Fruit fly (Drosophila melanogaster) ovary, adult (tissue): Measurements from ENCODE around the gene Bre1.

ENCODE experiments used
- CG17801 ChIP-seq: fragments of 200-800 bp; optimal IDR thresholded peaks from 2 replicates; lab custom pipeline; 2019; ENCODE audit warnings: missing biosample characterization, mild to moderate bottlenecking, missing genetic modification characterization, moderate library complexity; ENCODE audit not compliant: partially characterized antibody

Bre1 gene

DNA sequence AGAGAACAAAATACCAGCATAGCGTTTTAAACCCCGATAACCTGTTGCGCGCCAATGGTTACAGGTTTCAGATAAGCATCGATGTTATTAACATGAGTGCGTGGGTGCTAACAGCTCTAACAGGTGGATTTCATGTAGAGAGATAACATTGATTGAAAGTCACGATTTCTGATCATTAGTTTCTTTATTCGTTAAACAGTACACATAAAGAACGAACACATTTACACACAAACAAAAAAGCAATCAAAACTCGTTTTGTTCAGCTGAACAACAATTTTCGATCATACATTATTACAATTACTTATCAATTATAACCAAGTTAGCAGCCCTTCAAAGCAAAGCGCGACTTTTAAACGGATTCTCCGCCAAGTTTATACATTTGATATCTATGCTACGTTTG, 4.3 kb downstream of the Bre1 start:
- TF ChIP-seq CG17801 (GFP tag; lab: Kevin White, UChicago), result peak; percentile 32

DNA sequence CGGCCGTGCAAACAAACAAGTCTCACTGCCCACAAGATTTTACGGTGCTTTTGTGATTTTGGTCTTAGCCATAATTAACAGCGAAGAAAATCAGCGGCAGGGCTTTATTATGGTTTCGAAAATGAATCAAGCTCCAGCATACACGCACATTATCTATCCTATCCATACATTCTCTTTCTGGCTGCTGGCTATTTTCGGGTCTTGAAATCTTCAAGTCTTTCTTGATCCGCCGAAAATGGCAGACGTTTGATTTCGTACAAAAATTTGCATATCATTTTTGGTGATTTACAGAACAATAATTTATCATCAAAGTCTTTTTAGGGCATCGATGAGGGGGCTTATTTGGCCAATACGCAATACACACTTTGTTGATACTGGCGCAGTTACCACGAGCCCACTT, 5.2 kb downstream of the Bre1 start:
- TF ChIP-seq CG17801 (GFP tag; lab: Kevin White, UChicago), result no peak

DNA sequence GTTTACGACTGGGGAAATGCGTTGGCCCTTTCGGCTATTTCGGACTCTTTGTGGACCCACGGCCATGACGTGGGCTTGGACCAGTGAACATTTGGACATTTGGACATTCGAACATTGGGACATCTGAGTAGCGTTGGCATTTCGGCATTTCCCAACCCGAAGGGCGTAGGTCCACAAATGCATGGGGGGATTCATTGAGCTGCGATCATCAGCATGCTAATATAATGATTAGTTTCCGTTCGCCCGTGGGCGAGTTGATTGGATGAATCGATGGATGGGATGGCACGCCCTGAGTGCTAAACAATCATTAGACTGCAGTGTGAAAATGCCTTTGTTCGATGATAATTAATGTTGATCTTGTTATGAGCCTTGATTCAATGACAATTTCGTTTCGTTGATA, 6.5 kb downstream of the Bre1 start:
- TF ChIP-seq CG17801 (GFP tag; lab: Kevin White, UChicago), result no peak

DNA sequence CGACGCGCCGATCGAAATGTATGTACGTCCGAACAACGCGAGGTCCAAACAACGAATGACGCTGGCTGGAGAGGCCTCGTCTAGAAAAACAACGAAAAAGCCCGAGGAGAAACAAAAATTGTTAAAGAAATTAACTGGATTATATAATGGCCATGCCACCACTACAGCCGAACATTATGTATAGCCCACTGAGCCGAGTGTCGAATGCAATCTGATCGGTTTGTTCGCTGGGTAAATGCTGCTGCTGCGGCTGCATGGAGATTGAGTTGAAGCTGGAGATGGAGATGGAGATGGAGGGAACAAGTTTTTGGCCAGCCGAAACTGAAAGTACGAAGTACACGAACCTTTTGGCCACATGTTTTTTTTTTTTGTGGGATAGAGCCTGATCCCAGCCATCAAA, 7.4 kb downstream of the Bre1 start, which contains the start of gene Cralbp:
Cralbp (minus strand) TSS at position 115 of the 400 bp plus-strand sequence.
- no peak for TF ChIP-seq CG17801 (GFP tag; lab: Kevin White, UChicago)

DNA sequence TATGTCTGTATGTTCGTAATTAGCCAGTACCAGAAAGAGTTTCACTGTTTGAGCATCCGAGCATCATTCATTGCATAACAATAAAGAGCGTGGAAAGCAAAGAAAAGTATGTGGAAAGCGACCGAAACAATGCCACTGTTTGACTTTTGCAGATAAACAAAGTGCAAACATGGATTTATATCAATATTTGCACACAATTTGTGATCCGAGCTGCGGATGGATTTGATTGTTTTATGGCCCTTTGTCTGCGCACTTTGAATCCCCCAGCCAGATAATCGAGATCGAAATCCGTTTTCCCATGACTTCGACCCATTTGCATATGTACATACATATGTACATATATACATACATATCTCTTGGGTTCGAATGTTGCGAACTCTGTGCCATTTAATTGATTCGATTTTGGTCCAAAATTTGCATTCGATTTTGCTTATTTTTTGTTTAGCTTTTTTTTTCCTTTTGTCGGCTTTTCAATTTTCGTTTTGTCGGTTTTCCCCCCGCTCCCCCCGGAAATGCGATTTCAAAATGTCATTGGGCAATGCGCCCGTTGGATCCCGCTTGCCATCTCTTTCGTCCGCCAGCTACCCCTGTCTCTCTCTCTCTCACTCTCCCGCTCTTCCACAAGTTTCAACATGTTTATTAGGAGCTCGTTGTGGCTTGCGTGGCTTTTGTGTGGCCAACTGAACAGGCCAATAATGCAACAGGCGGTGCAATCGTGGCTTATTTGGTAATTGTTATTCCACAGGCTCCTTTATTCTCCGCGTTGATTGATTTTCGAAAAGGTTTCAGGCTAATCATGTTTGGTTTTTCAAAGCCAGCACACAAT, 8.5 kb downstream of the Bre1 start:
- TF ChIP-seq CG17801 (GFP tag; lab: Kevin White, UChicago), result no peak

DNA sequence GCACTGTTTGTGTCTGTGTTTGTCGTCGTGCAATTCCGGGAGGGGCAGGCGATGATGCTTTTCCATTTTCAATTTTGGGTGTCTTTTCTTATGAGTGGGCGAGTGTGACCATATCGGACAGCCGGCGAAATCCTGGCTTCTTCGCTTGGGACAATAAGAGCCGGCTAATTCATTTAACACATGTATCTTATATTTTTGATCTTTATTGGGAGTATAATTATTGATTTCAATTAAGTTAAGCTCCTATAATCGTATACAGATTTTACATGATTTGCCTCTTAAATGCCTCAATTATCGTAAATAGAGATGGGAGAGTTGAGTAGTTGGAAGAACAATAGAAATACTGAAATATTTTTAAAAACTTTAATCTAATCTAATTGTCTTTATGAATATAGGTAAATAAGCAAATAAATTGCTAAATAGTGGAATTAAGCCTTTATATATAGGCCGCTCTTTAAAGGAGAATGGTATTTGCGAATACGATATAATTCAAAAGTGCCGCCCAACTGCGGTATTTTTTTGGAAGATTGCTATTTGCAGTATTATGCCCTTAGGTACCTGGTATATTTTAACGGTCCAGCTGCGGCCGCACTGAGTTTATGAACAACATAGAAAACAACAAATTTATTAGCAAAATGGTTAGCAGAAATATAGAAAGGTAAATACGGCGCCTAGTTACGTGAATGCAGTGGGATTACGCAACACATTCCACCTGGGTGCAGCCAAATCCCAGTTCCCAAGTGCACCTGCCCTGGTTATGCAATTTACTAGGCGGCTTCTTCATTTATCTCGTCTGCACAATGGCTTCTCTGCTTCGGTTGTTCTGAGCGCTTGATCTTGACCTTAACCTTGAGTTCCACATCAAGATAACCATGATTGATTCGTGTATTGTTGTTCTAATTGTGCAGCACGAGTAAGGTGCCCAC, 14.3 kb downstream of the Bre1 start, which contains the start of the genes Myt1, PGRP-LD and Pmi:
Myt1 (minus strand) TSS at position 116 of the 926 bp plus-strand sequence.
PGRP-LD (plus strand) TSS at position 576 of the 926 bp plus-strand sequence.
Pmi (plus strand) TSS at position 576 of the 926 bp plus-strand sequence.
- TF ChIP-seq CG17801 (GFP tag; lab: Kevin White, UChicago), result no peak

DNA sequence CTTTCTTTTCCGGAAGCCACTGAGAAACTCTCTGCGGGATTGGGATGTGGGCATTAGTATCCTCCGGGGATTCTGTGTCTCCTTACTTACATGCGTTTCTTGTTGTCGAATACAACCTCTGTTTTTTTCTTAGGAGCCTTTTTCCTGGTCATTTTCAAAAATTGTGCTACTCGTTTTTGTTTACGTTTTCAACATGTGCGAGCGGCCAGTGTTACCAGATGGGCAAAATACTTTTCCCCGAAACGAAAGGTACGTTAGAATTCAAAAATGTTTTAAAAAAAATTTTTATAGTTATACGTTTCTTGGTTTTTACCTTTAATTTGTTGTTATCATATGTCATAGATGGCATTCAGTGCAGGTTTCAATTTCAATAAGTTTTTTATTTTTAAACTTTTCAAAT, 16.9 kb downstream of the Bre1 start, which contains the start of gene vito:
vito (minus strand) TSS at position 220 of the 400 bp plus-strand sequence.
- no peak for TF ChIP-seq CG17801 (GFP tag; lab: Kevin White, UChicago)

DNA sequence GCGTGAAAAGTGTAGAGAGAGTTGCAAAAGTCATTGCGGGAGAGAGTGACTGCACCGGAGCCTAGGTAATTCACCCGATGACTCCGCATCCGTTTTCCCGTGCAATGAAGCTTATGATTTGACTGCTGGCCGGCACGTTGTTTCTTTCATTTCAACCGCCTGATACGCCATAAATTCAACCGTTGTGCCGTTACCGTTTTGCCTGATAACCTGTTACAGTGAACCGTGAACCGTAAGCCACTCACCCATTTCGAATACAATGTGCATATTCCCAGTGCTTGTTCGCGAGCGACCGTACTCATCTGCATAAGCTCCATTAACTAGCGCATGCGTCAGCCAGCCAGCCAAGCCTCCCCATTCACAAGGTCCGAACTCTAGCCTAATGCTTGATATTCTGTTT, 19.2 kb downstream of the Bre1 start:
- TF ChIP-seq CG17801 (GFP tag; lab: Kevin White, UChicago), result no peak

DNA sequence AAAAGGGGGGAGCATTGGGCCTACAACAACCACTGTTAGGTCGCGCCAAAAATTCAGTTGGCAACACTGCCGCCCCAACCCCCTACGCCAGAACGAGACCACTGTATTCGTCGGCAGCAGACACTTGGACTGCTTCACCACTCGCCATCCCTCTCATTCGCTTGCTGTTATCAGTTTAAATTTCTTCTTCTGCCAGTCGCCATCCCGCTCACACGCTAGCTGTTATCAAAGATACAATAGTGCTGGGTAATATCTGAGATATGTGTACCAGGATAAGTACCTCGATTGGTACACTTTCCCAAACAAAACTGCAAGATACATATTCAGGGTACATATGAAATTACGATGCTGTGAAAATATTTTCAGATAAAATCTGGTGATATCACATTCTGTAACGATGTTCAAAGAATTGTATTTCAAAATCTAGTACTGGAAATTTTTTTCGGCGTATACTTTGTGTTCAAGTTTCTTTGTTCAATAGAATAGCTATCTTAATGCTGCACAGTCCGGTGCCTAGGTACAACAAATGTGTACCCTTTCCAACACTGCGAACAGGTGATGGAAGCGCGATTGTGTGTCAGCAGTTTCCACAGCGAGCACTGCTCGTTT, 23.1 kb downstream of the Bre1 start:
- peak; percentile 90 for TF ChIP-seq CG17801 (GFP tag; lab: Kevin White, UChicago)

DNA sequence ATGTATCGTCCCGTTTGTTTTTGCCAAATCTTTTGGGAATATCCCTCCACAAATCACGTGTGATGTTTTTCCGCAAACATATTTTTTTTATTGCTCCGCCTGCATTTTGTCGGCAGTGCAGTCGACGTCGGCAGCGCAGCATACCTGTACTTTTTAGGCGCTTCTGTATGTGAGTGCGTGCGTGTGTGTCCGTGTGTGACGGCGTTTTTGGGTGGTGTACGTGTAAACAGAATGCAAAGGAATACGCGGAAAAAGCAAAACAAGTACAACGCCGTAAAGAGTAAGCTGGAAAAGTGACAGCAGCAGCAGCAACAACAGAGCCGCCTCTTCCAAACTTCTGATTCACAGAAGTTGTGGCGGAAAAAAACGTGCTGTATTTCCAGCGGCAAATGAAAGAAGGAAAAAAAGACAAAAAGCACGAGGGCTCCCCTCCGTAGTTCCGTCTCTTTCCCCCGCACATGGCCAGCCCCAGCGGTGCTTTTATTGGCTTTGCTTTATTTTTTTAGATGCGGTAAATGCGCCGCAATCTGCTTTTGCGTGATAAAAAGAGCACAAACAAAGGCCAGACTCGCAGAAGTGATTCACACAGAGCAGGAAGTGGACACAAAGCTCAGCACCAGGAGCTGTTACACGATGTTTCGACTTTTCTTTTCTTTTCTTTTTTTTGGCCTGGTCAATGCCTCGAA, 23.7 kb downstream of the Bre1 start:
- peak; percentile 58 for TF ChIP-seq CG17801 (GFP tag; lab: Kevin White, UChicago)

DNA sequence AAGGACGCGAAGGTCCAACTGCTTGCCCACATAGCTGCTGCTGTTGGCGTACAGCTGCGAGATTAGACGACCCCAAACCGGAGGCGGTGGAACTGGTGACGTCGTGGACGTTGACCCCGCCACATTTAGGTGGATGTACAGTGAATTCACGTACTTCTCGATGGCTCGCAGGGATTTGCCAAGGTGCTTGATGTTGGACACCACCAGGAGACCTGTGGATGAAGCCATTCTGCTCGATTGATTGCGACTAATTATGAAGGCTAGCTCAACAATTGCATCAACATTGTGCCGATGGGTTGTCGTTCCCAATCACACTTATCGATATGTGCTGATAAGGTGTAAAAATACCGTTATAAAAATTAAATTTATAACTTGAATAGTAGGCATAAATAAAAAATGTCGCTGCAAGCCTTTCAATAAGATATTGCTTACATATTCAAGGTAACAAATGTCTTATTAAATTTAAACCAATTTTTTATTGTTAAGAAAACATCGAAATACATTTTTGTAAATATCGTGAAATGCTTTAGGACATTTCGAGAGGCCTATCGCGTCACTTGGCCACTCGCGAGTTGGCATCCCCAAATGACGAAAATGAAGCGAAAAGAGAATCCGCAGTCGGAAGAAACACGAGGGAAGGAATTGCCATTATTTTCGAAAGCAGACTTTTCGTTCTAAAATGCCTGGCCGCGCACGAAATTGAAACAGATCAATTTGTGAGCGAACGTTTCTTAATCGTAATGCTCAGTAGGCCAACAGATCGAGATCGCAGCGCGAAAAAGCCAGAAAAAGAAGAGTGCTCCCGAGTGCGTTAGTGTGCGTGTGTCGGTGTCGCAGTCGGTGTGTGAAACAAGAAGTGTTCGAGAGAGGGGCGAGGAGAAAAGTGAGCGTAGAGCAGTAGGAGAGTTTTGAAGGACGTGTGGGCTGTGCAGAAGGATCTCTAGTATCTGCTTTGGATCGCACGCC, 25.2 kb downstream of the Bre1 start, which contains the start of the genes Ppat-Dpck and scny:
Ppat-Dpck (minus strand) TSS at position 263 of the 966 bp plus-strand sequence.
scny (plus strand) TSS at position 471 of the 966 bp plus-strand sequence.
- TF ChIP-seq CG17801 (GFP tag; lab: Kevin White, UChicago), result peak; percentile 35

DNA sequence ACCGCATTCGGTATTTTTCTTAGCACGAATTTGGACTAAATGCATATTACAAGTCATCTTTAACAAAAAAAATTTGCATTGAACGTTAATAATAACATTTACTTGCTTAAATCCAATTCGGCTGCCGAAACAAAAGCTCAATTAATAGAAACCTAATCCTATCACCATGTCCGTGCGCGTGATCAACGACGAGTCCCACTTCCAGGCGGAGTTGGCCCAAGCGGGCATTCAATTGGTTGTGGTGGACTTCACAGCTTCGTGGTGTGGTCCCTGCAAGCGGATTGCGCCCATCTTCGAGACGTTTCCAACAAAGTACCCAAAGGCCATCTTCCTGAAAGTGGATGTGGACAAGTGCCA, 28.2 kb downstream of the Bre1 start, which contains the start of gene Txl:
Txl (plus strand) TSS at position 3 of the 357 bp plus-strand sequence.
- no peak for TF ChIP-seq CG17801 (GFP tag; lab: Kevin White, UChicago)
